Worm (Caenorhabditis elegans): Measurements from ENCODE around the gene msp-10.

DNA sequence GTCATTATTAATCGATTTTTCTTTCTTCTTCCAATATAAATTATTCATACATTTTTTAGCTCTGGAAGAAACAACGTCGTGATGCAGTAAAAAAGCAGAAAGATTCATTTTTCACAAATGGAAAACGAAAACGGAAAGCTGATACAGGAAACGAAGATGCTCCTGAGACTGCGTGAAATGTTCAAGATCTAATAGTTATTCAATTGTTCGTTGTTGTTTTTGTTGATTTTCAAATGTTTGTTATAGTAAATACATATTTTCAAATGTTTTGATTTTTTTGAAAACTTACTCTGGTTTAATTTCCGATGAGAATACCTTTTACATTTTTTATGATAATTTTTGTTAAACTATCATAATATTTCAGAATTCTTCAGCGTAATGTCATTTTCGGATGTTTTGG lies 26.4 kb downstream of the msp-10 start, which contains the start of gene K07F5.16:
- TF ChIP-seq nhr-28 (tag; optimal IDR thresholded peaks at IDR 0.05) (no peak), nhr-12 (tag; optimal IDR thresholded peaks at IDR 0.05) (no peak), C16A3.4 (tag; optimal IDR thresholded peaks at IDR 0.05) (no peak), elt-2 (tag; optimal IDR thresholded peaks at IDR 0.05) (no peak), lin-13 (GFP tag; optimal IDR thresholded peaks at IDR 0.05) (no peak), tlp-1 (tag; optimal IDR thresholded peaks at IDR 0.05) (no peak)

All from whole organism, L1 larva.